Fruit fly (Drosophila melanogaster) whole organism, embryonic: Measurements from ENCODE around the gene CG8042.

Experiments used
- Abd-B ChIP-seq: fragments of 200-800 bp; sonication (Bioruptor generic); optimal IDR thresholded peaks from 2 replicates; lab custom pipeline; 2018; ENCODE audit warnings: missing biosample characterization, mild to moderate bottlenecking, missing genetic modification characterization, moderate library complexity
- Asciz ChIP-seq: fragments of 200-800 bp; sonication (Bioruptor generic); optimal IDR thresholded peaks from 2 replicates; lab custom pipeline; 2017; ENCODE audit warnings: missing biosample characterization, mild to moderate bottlenecking, missing genetic modification characterization, missing genetic modification reagents
- Blimp-1 ChIP-seq: fragments of 200-800 bp; sonication (Bioruptor generic); optimal IDR thresholded peaks from 3 replicates; lab custom pipeline; 2018; ENCODE audit warnings: missing biosample characterization, missing genetic modification characterization, mild to moderate bottlenecking, moderate library complexity, missing genetic modification reagents
- CG10267 ChIP-seq: fragments of 200-800 bp; sonication (Bioruptor generic); optimal IDR thresholded peaks from 2 replicates; lab custom pipeline; 2018; ENCODE audit warnings: missing biosample characterization, mild to moderate bottlenecking, missing genetic modification characterization, moderate library complexity
- CG14667 ChIP-seq: fragments of 200-800 bp; sonication (Bioruptor generic); IDR thresholded peaks from 2 replicates; pipeline ENCODE4 v1.3.6; 2022; ENCODE audit warnings: missing biosample characterization, missing genetic modification characterization
- CG15601 ChIP-seq: fragments of 200-800 bp; sonication (Bioruptor generic); optimal IDR thresholded peaks from 3 replicates; lab custom pipeline; 2019; ENCODE audit warnings: missing biosample characterization, mild to moderate bottlenecking, missing genetic modification characterization, moderate library complexity
- CG17612 ChIP-seq: fragments of 200-800 bp; sonication (Bioruptor generic); IDR thresholded peaks from 2 replicates; pipeline ENCODE4 v1.3.6; 2022; ENCODE audit warnings: missing biosample characterization, missing genetic modification characterization
- CG18476 ChIP-seq: fragments of 200-800 bp; sonication (Bioruptor generic); optimal IDR thresholded peaks from 2 replicates; lab custom pipeline; 2016; ENCODE audit warnings: missing biosample characterization, mild to moderate bottlenecking, missing genetic modification characterization
- CG18619 ChIP-seq: fragments of 200-800 bp; sonication (Bioruptor generic); optimal IDR thresholded peaks from 3 replicates; lab custom pipeline; 2017; ENCODE audit warnings: missing biosample characterization, mild to moderate bottlenecking, missing genetic modification characterization
- CG3065 ChIP-seq: fragments of 200-800 bp; sonication (Bioruptor generic); optimal IDR thresholded peaks from 2 replicates; lab custom pipeline; 2016; ENCODE audit warnings: missing biosample characterization, missing genetic modification characterization
- CG3726 ChIP-seq: fragments of 200-800 bp; sonication (Bioruptor generic); IDR thresholded peaks from 3 replicates; pipeline ENCODE4, ENCODE4 v1.3.6; 2022; ENCODE audit warnings: missing biosample characterization, missing genetic modification characterization
- CG3995 ChIP-seq: fragments of 200-800 bp; sonication (Bioruptor generic); optimal IDR thresholded peaks from 3 replicates; lab custom pipeline; 2016; ENCODE audit warnings: missing biosample characterization, missing genetic modification characterization
- CG7271 ChIP-seq: fragments of 200-800 bp; sonication (Bioruptor generic); optimal IDR thresholded peaks from 2 replicates; lab custom pipeline; 2018; ENCODE audit warnings: missing biosample characterization, mild to moderate bottlenecking, missing genetic modification characterization, moderate library complexity
- CG8089 ChIP-seq: fragments of 200-800 bp; sonication (Bioruptor generic); optimal IDR thresholded peaks from 3 replicates; lab custom pipeline; 2016; ENCODE audit warnings: missing biosample characterization, missing genetic modification characterization
- CG8924 ChIP-seq: fragments of 200-800 bp; optimal IDR thresholded peaks from 3 replicates; lab custom pipeline; 2019; ENCODE audit warnings: missing biosample characterization, mild to moderate bottlenecking, missing genetic modification characterization, moderate library complexity
- CTCF ChIP-seq: fragments of 200-800 bp; sonication (Bioruptor generic); optimal IDR thresholded peaks from 2 replicates; lab custom pipeline; 2017; ENCODE audit warnings: missing biosample characterization, mild to moderate bottlenecking, missing genetic modification characterization, moderate library complexity
- Camta ChIP-seq: fragments of 200-800 bp; sonication (Bioruptor generic); optimal IDR thresholded peaks from 2 replicates; lab custom pipeline; 2016; ENCODE audit warnings: missing biosample characterization, missing genetic modification characterization
- Doc3 ChIP-seq: fragments of 200-800 bp; sonication (Bioruptor generic); IDR thresholded peaks from 3 replicates; pipeline ENCODE4 v1.3.6; 2022; ENCODE audit warnings: missing biosample characterization, missing genetic modification characterization; ENCODE audit not compliant: partially characterized antibody
- Dp ChIP-seq: fragments of 200-800 bp; sonication (Bioruptor generic); optimal IDR thresholded peaks from 2 replicates; lab custom pipeline; 2018; ENCODE audit warnings: missing biosample characterization, mild to moderate bottlenecking, missing genetic modification characterization, moderate library complexity
- HLH4C ChIP-seq: fragments of 200-800 bp; sonication (Bioruptor generic); IDR thresholded peaks from 3 replicates; pipeline ENCODE4 v1.3.6; 2022; ENCODE audit warnings: missing biosample characterization, missing genetic modification characterization; ENCODE audit not compliant: partially characterized antibody
- Hey ChIP-seq: fragments of 200-800 bp; sonication (Bioruptor generic); optimal IDR thresholded peaks from 3 replicates; lab custom pipeline; 2018; ENCODE audit warnings: missing biosample characterization, mild to moderate bottlenecking, missing genetic modification characterization
- MESR4 ChIP-seq: fragments of 200-800 bp; sonication (Bioruptor generic); optimal IDR thresholded peaks from 2 replicates; lab custom pipeline; 2018; ENCODE audit warnings: missing biosample characterization, mild to moderate bottlenecking, missing genetic modification characterization, moderate library complexity
- Myb ChIP-seq: fragments of 200-800 bp; sonication (Bioruptor generic); optimal IDR thresholded peaks from 2 replicates; lab custom pipeline; 2016; ENCODE audit warnings: missing biosample characterization, missing genetic modification characterization
- NFAT ChIP-seq: fragments of 200-800 bp; sonication (Bioruptor generic); IDR thresholded peaks from 2 replicates; pipeline ENCODE4 v1.3.6; 2022; ENCODE audit warnings: missing biosample characterization, missing genetic modification characterization
- Neu2 ChIP-seq: fragments of 200-800 bp; sonication (Bioruptor generic); optimal IDR thresholded peaks from 3 replicates; lab custom pipeline; 2016; ENCODE audit warnings: missing biosample characterization, missing genetic modification characterization, borderline replicate concordance
- Rx ChIP-seq: fragments of 200-800 bp; sonication (Bioruptor generic); IDR thresholded peaks from 2 replicates; pipeline ENCODE4 v1.3.6; 2022; ENCODE audit warnings: missing biosample characterization, missing genetic modification characterization
- Side ChIP-seq: fragments of 200-800 bp; sonication (Bioruptor generic); optimal IDR thresholded peaks from 2 replicates; lab custom pipeline; 2016; ENCODE audit warnings: missing biosample characterization, missing genetic modification characterization
- Sin3A ChIP-seq: fragments of >200 bp; optimal IDR thresholded peaks from 2 replicates; lab custom pipeline; 2018
- ac ChIP-seq: fragments of 200-800 bp; sonication (Bioruptor generic); optimal IDR thresholded peaks from 3 replicates; lab custom pipeline; 2017; ENCODE audit warnings: missing biosample characterization, mild to moderate bottlenecking, missing genetic modification characterization
- ato ChIP-seq: fragments of 200-800 bp; sonication (Bioruptor generic); IDR thresholded peaks from 2 replicates; pipeline ENCODE4 v1.3.6; 2022; ENCODE audit warnings: missing biosample characterization, missing genetic modification characterization; ENCODE audit not compliant: partially characterized antibody
- az2 ChIP-seq: fragments of 200-800 bp; sonication (Bioruptor generic); optimal IDR thresholded peaks from 3 replicates; lab custom pipeline; 2016; ENCODE audit warnings: missing biosample characterization, missing genetic modification characterization
- chn ChIP-seq: fragments of 200-800 bp; sonication (Bioruptor generic); optimal IDR thresholded peaks from 2 replicates; lab custom pipeline; 2016; ENCODE audit warnings: missing biosample characterization, missing genetic modification characterization
- dan ChIP-seq: fragments of 200-800 bp; sonication (Bioruptor generic); IDR thresholded peaks from 2 replicates; pipeline ENCODE4 v1.3.6; 2022; ENCODE audit warnings: missing biosample characterization, missing genetic modification characterization
- dysf ChIP-seq: fragments of 200-800 bp; sonication (Bioruptor generic); IDR thresholded peaks from 3 replicates; pipeline ENCODE4 v1.3.6; 2022; ENCODE audit warnings: missing biosample characterization, missing genetic modification characterization
- eve ChIP-seq, 2 experiments: fragments of >200 bp; optimal IDR thresholded peaks; 2 replicates each; lab custom pipeline; 2017; ENCODE audit warnings: missing biosample characterization in 2 of 2, missing genetic modification characterization in 2 of 2
- fru ChIP-seq: fragments of >200 bp; optimal IDR thresholded peaks from 2 replicates; lab custom pipeline; 2017
- gfzf ChIP-seq: fragments of 200-800 bp; sonication (Bioruptor generic); optimal IDR thresholded peaks from 2 replicates; lab custom pipeline; 2016; ENCODE audit warnings: missing biosample characterization, mild to moderate bottlenecking, missing genetic modification characterization, moderate library complexity
- gt ChIP-seq: fragments of 200-800 bp; sonication (Bioruptor generic); IDR thresholded peaks from 2 replicates; pipeline ENCODE4 v1.3.6; 2022; ENCODE audit warnings: missing biosample characterization, missing genetic modification characterization
- hb ChIP-seq: fragments of 200-800 bp; sonication (Bioruptor generic); IDR thresholded peaks from 3 replicates; pipeline ENCODE4 v1.3.6; 2022; ENCODE audit warnings: missing biosample characterization, missing genetic modification characterization; ENCODE audit not compliant: partially characterized antibody
- hbn ChIP-seq: fragments of 200-800 bp; sonication (Bioruptor generic); IDR thresholded peaks from 2 replicates; pipeline ENCODE4 v1.3.6; 2022; ENCODE audit warnings: missing biosample characterization, missing genetic modification characterization; ENCODE audit not compliant: partially characterized antibody
- jigr1 ChIP-seq: fragments of 200-800 bp; sonication (Bioruptor generic); IDR thresholded peaks from 3 replicates; pipeline ENCODE4 v1.3.6; 2022; ENCODE audit warnings: missing biosample characterization, missing genetic modification characterization
- ken ChIP-seq: fragments of 200-800 bp; sonication (Bioruptor generic); IDR thresholded peaks from 3 replicates; pipeline ENCODE4 v1.3.6; 2022; ENCODE audit warnings: missing biosample characterization, missing genetic modification characterization
- lov ChIP-seq, 2 experiments: fragments of 200-800 bp in 1 of 2; fragments of >200 bp in 1 of 2; sonication (Bioruptor generic) in 1 of 2; IDR thresholded peaks in 1 of 2; optimal IDR thresholded peaks in 1 of 2; 2 replicates in 1 of 2; 3 replicates in 1 of 2; pipeline versions ENCODE4 v1.3.6 to Lab custom; 2017 to 2022; ENCODE audit warnings: missing biosample characterization in 1 of 2, missing genetic modification characterization in 1 of 2
- luna ChIP-seq: fragments of 200-800 bp; sonication (Bioruptor generic); optimal IDR thresholded peaks from 2 replicates; lab custom pipeline; 2016; ENCODE audit warnings: missing biosample characterization, missing genetic modification characterization
- mld ChIP-seq: fragments of 200-800 bp; sonication (Bioruptor generic); IDR thresholded peaks from 3 replicates; pipeline ENCODE4 v1.3.6; 2022; ENCODE audit warnings: missing biosample characterization, missing genetic modification characterization; ENCODE audit not compliant: partially characterized antibody
- onecut ChIP-seq: fragments of 200-800 bp; sonication (Bioruptor generic); IDR thresholded peaks from 2 replicates; pipeline ENCODE4 v1.3.6; 2022; ENCODE audit warnings: missing biosample characterization, missing genetic modification characterization
- phol ChIP-seq: fragments of 200-800 bp; sonication (Bioruptor generic); optimal IDR thresholded peaks from 3 replicates; lab custom pipeline; 2018; ENCODE audit warnings: missing biosample characterization, mild to moderate bottlenecking, missing genetic modification characterization, moderate library complexity
- pnt ChIP-seq: fragments of 200-800 bp; sonication (Bioruptor generic); optimal IDR thresholded peaks from 3 replicates; lab custom pipeline; 2016; ENCODE audit warnings: missing biosample characterization, missing genetic modification characterization
- run ChIP-seq: fragments of 200-800 bp; sonication (Bioruptor generic); optimal IDR thresholded peaks from 3 replicates; lab custom pipeline; 2018; ENCODE audit warnings: missing biosample characterization, mild to moderate bottlenecking, missing genetic modification characterization
- scrt ChIP-seq: fragments of 200-800 bp; sonication (Bioruptor generic); optimal IDR thresholded peaks from 2 replicates; lab custom pipeline; 2018; ENCODE audit warnings: missing biosample characterization, mild to moderate bottlenecking, missing genetic modification characterization, moderate library complexity
- sisA ChIP-seq: fragments of 200-800 bp; sonication (Bioruptor generic); IDR thresholded peaks from 2 replicates; pipeline ENCODE4 v1.3.6; 2022; ENCODE audit warnings: missing biosample characterization, missing genetic modification characterization
- unc-4 ChIP-seq: fragments of 200-800 bp; sonication (Bioruptor generic); IDR thresholded peaks from 2 replicates; pipeline ENCODE4 v1.3.6; 2022; ENCODE audit warnings: missing biosample characterization, missing genetic modification characterization; ENCODE audit not compliant: partially characterized antibody

The CG8042 gene

dm6 chr3L:7958083-7958482 lies 16.7 kb downstream of the CG8042 start (continued):
- no peak for TF ChIP-seq luna
- no peak for TF ChIP-seq ac
- no peak for TF ChIP-seq Hey (tag; lab: Kevin White, UChicago)
- TF ChIP-seq CG18476 = no peak
- no peak for TF ChIP-seq dan (GFP tag; lab: Robert Waterston, UW)
- no peak for TF ChIP-seq Camta
- TF ChIP-seq unc-4 (GFP tag; lab: Robert Waterston, UW) = no peak
- TF ChIP-seq CG7271 = no peak
- no peak for TF ChIP-seq Myb (GFP tag; lab: Kevin White, UChicago)
- no peak for TF ChIP-seq hbn (GFP tag; lab: Robert Waterston, UW)
- TF ChIP-seq Asciz (GFP tag; lab: Kevin White, UChicago) = no peak
- no peak for TF ChIP-seq CG3065 (GFP tag; lab: Kevin White, UChicago)
- TF ChIP-seq Doc3 (GFP tag; lab: Robert Waterston, UW) = no peak
- TF ChIP-seq CG3995 (GFP tag; lab: Kevin White, UChicago) = no peak
- TF ChIP-seq CG15601 (tag; lab: Kevin White, UChicago) = no peak
- TF ChIP-seq run = no peak
- TF ChIP-seq onecut (GFP tag; lab: Robert Waterston, UW) = no peak
- no peak for TF ChIP-seq Sin3A (lab: Kevin White, UChicago)
- no peak for TF ChIP-seq lov (optimal IDR thresholded peaks at IDR 0.05; lab: Kevin White, UChicago)
- TF ChIP-seq lov (GFP tag; IDR thresholded peaks at IDR 0.05; lab: Robert Waterston, UW) = no peak
- no peak for TF ChIP-seq hb (GFP tag; lab: Robert Waterston, UW)
- TF ChIP-seq HLH4C (GFP tag; lab: Robert Waterston, UW) = no peak
- no peak for TF ChIP-seq NFAT
- peak; percentile 19 for TF ChIP-seq CG8924
- no peak for TF ChIP-seq CTCF (GFP tag; lab: Kevin White, UChicago)
- no peak for TF ChIP-seq CG14667 (GFP tag; lab: Robert Waterston, UW)
- no peak for TF ChIP-seq ato
- no peak for TF ChIP-seq Dp (GFP tag; lab: Kevin White, UChicago)
- TF ChIP-seq CG17612 (GFP tag; lab: Robert Waterston, UW) = no peak
- TF ChIP-seq scrt (GFP tag; lab: Kevin White, UChicago) = no peak
- no peak for TF ChIP-seq Neu2 (GFP tag; lab: Kevin White, UChicago)
- peak; percentile 30 for TF ChIP-seq CG10267 (tag; lab: Kevin White, UChicago)
- TF ChIP-seq az2 (GFP tag; lab: Kevin White, UChicago) = peak; percentile 33
- TF ChIP-seq Rx (GFP tag; lab: Robert Waterston, UW) = no peak
- TF ChIP-seq gt (GFP tag; lab: Robert Waterston, UW) = no peak
- TF ChIP-seq gfzf (GFP tag; lab: Kevin White, UChicago) = no peak
- TF ChIP-seq Side = no peak
- no peak for TF ChIP-seq CG18619
- TF ChIP-seq ken (GFP tag; lab: Robert Waterston, UW) = no peak
- no peak for TF ChIP-seq jigr1 (GFP tag; lab: Robert Waterston, UW)
- no peak for TF ChIP-seq MESR4 (GFP tag; lab: Kevin White, UChicago)
- TF ChIP-seq chn (GFP tag; lab: Kevin White, UChicago) = no peak
- no peak for TF ChIP-seq Abd-B (GFP tag; lab: Kevin White, UChicago)
- no peak for TF ChIP-seq CG3726
- TF ChIP-seq phol (tag; lab: Kevin White, UChicago) = peak; percentile 33
- TF ChIP-seq mld (GFP tag; lab: Robert Waterston, UW) = no peak
- no peak for TF ChIP-seq fru (lab: Kevin White, UChicago)
- no peak for TF ChIP-seq pnt (GFP tag; lab: Kevin White, UChicago)
- TF ChIP-seq Blimp-1 (GFP tag; lab: Kevin White, UChicago) = peak; percentile 45
- no peak for TF ChIP-seq eve (GFP tag; optimal IDR thresholded peaks at IDR 0.05; lab: Kevin White, UChicago)
- TF ChIP-seq dysf (GFP tag; lab: Robert Waterston, UW) = no peak
- no peak for TF ChIP-seq sisA (GFP tag; lab: Robert Waterston, UW)
- TF ChIP-seq CG8089 (GFP tag; lab: Kevin White, UChicago) = no peak
